Fruit fly (Drosophila melanogaster): Measurements from ENCODE around the gene bys.

- no peak for TF ChIP-seq CTCF (optimal IDR thresholded peaks at IDR 0.05)
- TF ChIP-seq CG8478 (optimal IDR thresholded peaks at IDR 0.05) = no peak
Measured at dm6 chrX:7946858-7947313, 45.2 kb downstream of the bys start, which contains the start of gene orion.

Data from S2 (cell line).